Fruit fly (Drosophila melanogaster) whole organism, adult: ENCODE data around the gene CG15239.

ENCODE experiments used
- CG5204 ChIP-seq: fragments of 200-800 bp; sonication (Bioruptor generic); optimal IDR thresholded peaks from 2 replicates; lab custom pipeline; 2016; ENCODE audit warnings: missing biosample characterization, missing genetic modification characterization
- ovo ChIP-seq: fragments of 200-800 bp; sonication (Bioruptor generic); optimal IDR thresholded peaks from 2 replicates; lab custom pipeline; 2016; ENCODE audit warnings: missing biosample characterization, missing genetic modification characterization
- pad ChIP-seq: fragments of 200-800 bp; sonication (Bioruptor generic); optimal IDR thresholded peaks from 3 replicates; lab custom pipeline; 2017; ENCODE audit warnings: missing biosample characterization, missing genetic modification characterization, mild to moderate bottlenecking, moderate library complexity, missing genetic modification reagents

dm6 chrX:3867782-3868181, 16.2 kb upstream of the CG15239 start:
- TF ChIP-seq pad (peak; percentile 96), ovo (peak; percentile 87), CG5204 (GFP tag; lab: Kevin White, UChicago) (no peak)
